Worm (Caenorhabditis elegans): ENCODE measurements around the gene tbx-33.

ce11 chrIII:11612371-11612770 lies 24.3 kb downstream of the tbx-33 start, which contains the start of the genes Y66A7A.9 and Y66A7A.4:
- TF ChIP-seq him-1 (tag; optimal IDR thresholded peaks at IDR 0.05) (no peak), W03F9.2 (tag; optimal IDR thresholded peaks at IDR 0.05) (no peak), dao-5 (tag; optimal IDR thresholded peaks at IDR 0.05) (no peak)
